Fruit fly (Drosophila melanogaster) whole organism, embryonic: ENCODE measurements around the gene rasp.

ENCODE experiments used
- CG10366 ChIP-seq: fragments of 200-800 bp; sonication (Bioruptor generic); IDR thresholded peaks from 2 replicates; pipeline ENCODE4 v1.3.6; 2022; ENCODE audit warnings: missing biosample characterization, missing genetic modification characterization
- CG10959 ChIP-seq: fragments of 200-800 bp; sonication (Bioruptor generic); IDR thresholded peaks from 2 replicates; pipeline ENCODE4 v1.3.6; 2022; ENCODE audit warnings: missing biosample characterization, missing genetic modification characterization
- CG11695 ChIP-seq: fragments of 200-800 bp; sonication (Bioruptor generic); IDR thresholded peaks from 3 replicates; pipeline ENCODE4 v1.3.6; 2022; ENCODE audit warnings: missing biosample characterization, missing genetic modification characterization
- CG11696 ChIP-seq: fragments of 200-800 bp; sonication (Bioruptor generic); IDR thresholded peaks from 2 replicates; pipeline ENCODE4 v1.3.6; 2022; ENCODE audit warnings: missing biosample characterization, missing genetic modification characterization
- CG13296 ChIP-seq: fragments of 200-800 bp; sonication (Bioruptor generic); optimal IDR thresholded peaks from 3 replicates; lab custom pipeline; 2018; ENCODE audit warnings: missing biosample characterization, mild to moderate bottlenecking, missing genetic modification characterization
- CG14860 ChIP-seq: fragments of 200-800 bp; sonication (Bioruptor generic); IDR thresholded peaks from 3 replicates; pipeline ENCODE4 v1.3.6; 2022; ENCODE audit warnings: missing biosample characterization, missing genetic modification characterization; ENCODE audit not compliant: partially characterized antibody
- CG16779 ChIP-seq: fragments of 200-800 bp; sonication (Bioruptor generic); IDR thresholded peaks from 2 replicates; pipeline ENCODE4 v1.3.6; 2022; ENCODE audit warnings: missing biosample characterization, missing genetic modification characterization
- CG18599 ChIP-seq: fragments of 200-800 bp; sonication (Bioruptor generic); optimal IDR thresholded peaks from 3 replicates; lab custom pipeline; 2017; ENCODE audit warnings: missing biosample characterization, missing genetic modification characterization, mild to moderate bottlenecking, moderate library complexity, missing genetic modification reagents
- CG2120 ChIP-seq: fragments of 200-800 bp; sonication (Bioruptor generic); optimal IDR thresholded peaks from 3 replicates; lab custom pipeline; 2016; ENCODE audit warnings: missing biosample characterization, missing genetic modification characterization
- CG2712 ChIP-seq: fragments of 200-800 bp; optimal IDR thresholded peaks from 3 replicates; lab custom pipeline; 2019; ENCODE audit warnings: missing biosample characterization, mild to moderate bottlenecking, missing genetic modification characterization, moderate library complexity
- CG2875 ChIP-seq: fragments of 200-800 bp; sonication (Bioruptor generic); optimal IDR thresholded peaks from 2 replicates; lab custom pipeline; 2017; ENCODE audit warnings: missing biosample characterization, mild to moderate bottlenecking, missing genetic modification characterization, missing genetic modification reagents
- CG30403 ChIP-seq: fragments of 200-800 bp; sonication (Bioruptor generic); optimal IDR thresholded peaks from 3 replicates; lab custom pipeline; 2016; ENCODE audit warnings: missing biosample characterization, missing genetic modification characterization
- CG31365 ChIP-seq: fragments of 200-800 bp; sonication (Bioruptor generic); optimal IDR thresholded peaks from 2 replicates; lab custom pipeline; 2018; ENCODE audit warnings: missing biosample characterization, mild to moderate bottlenecking, missing genetic modification characterization
- CG32772 ChIP-seq: fragments of 200-800 bp; sonication (Bioruptor generic); IDR thresholded peaks from 2 replicates; pipeline ENCODE4 v1.3.6; 2022; ENCODE audit warnings: missing biosample characterization, missing genetic modification characterization
- CG3281 ChIP-seq: fragments of 200-800 bp; sonication (Bioruptor generic); optimal IDR thresholded peaks from 3 replicates; lab custom pipeline; 2017; ENCODE audit warnings: missing biosample characterization, mild to moderate bottlenecking, missing genetic modification characterization
- CG33213 ChIP-seq: fragments of 200-800 bp; sonication (Bioruptor generic); optimal IDR thresholded peaks from 3 replicates; lab custom pipeline; 2016; ENCODE audit warnings: missing biosample characterization, missing genetic modification characterization
- CG34224 ChIP-seq: fragments of 200-800 bp; sonication (Bioruptor generic); IDR thresholded peaks from 3 replicates; pipeline ENCODE4 v1.3.6; 2022; ENCODE audit warnings: missing biosample characterization, missing genetic modification characterization; ENCODE audit not compliant: partially characterized antibody
- CG3838 ChIP-seq: fragments of 200-800 bp; sonication (Bioruptor generic); optimal IDR thresholded peaks from 3 replicates; lab custom pipeline; 2016; ENCODE audit warnings: missing biosample characterization, missing genetic modification characterization
- CG4404 ChIP-seq: fragments of 200-800 bp; sonication (Bioruptor generic); IDR thresholded peaks from 2 replicates; pipeline ENCODE4 v1.3.6; 2022; ENCODE audit warnings: missing biosample characterization, missing genetic modification characterization
- CG4730 ChIP-seq: fragments of 200-800 bp; sonication (Bioruptor generic); IDR thresholded peaks from 2 replicates; pipeline ENCODE4 v1.3.6; 2022; ENCODE audit warnings: missing biosample characterization, missing genetic modification characterization
- CG4854 ChIP-seq: fragments of 200-800 bp; sonication (Bioruptor generic); optimal IDR thresholded peaks from 2 replicates; lab custom pipeline; 2016; ENCODE audit warnings: missing biosample characterization, missing genetic modification characterization, inconsistent platforms
- CG6272 ChIP-seq: fragments of 200-800 bp; sonication (Bioruptor generic); IDR thresholded peaks from 2 replicates; pipeline ENCODE4 v1.3.6; 2022; ENCODE audit warnings: missing biosample characterization, missing genetic modification characterization
- CG7271 ChIP-seq: fragments of 200-800 bp; sonication (Bioruptor generic); optimal IDR thresholded peaks from 2 replicates; lab custom pipeline; 2018; ENCODE audit warnings: missing biosample characterization, mild to moderate bottlenecking, missing genetic modification characterization, moderate library complexity
- CG7556 ChIP-seq: fragments of 200-800 bp; sonication (Bioruptor generic); optimal IDR thresholded peaks from 2 replicates; lab custom pipeline; 2017; ENCODE audit warnings: missing biosample characterization, mild to moderate bottlenecking, missing genetic modification characterization
- D19A ChIP-seq: fragments of 200-800 bp; optimal IDR thresholded peaks from 3 replicates; lab custom pipeline; 2019; ENCODE audit warnings: missing biosample characterization, mild to moderate bottlenecking, missing genetic modification characterization, moderate library complexity
- D19B ChIP-seq: fragments of 200-800 bp; sonication (Bioruptor generic); optimal IDR thresholded peaks from 2 replicates; lab custom pipeline; 2017; ENCODE audit warnings: missing biosample characterization, mild to moderate bottlenecking, missing genetic modification characterization
- Hsf ChIP-seq: fragments of 200-800 bp; sonication (Bioruptor generic); optimal IDR thresholded peaks from 3 replicates; lab custom pipeline; 2016; ENCODE audit warnings: missing biosample characterization, missing genetic modification characterization
- Mes4 ChIP-seq: fragments of 200-800 bp; sonication (Bioruptor generic); optimal IDR thresholded peaks from 2 replicates; lab custom pipeline; 2016; ENCODE audit warnings: missing biosample characterization, missing genetic modification characterization
- Mrtf ChIP-seq: fragments of 200-800 bp; sonication (Bioruptor generic); IDR thresholded peaks from 3 replicates; pipeline ENCODE4 v1.3.6; 2022; ENCODE audit warnings: missing biosample characterization, missing genetic modification characterization
- NC2β ChIP-seq: fragments of 200-800 bp; sonication (Bioruptor generic); optimal IDR thresholded peaks from 2 replicates; lab custom pipeline; 2016; ENCODE audit warnings: missing biosample characterization, missing genetic modification characterization
- Optix ChIP-seq: fragments of 200-800 bp; sonication (Bioruptor generic); IDR thresholded peaks from 3 replicates; pipeline ENCODE4 v1.3.6; 2022; ENCODE audit warnings: missing biosample characterization, missing genetic modification characterization
- Pdp1 ChIP-seq, 2 experiments: fragments of 200-800 bp; sonication (Bioruptor generic); optimal IDR thresholded peaks; 3 replicates each; lab custom pipeline; 2016; ENCODE audit warnings: missing biosample characterization in 2 of 2, missing genetic modification characterization in 2 of 2, mild to moderate bottlenecking in 1 of 2, moderate library complexity in 1 of 2
- Stat92E ChIP-seq, 3 experiments: fragments of >200 bp in 2 of 3; fragments of 200-800 bp in 1 of 3; sonication (Bioruptor generic) in 1 of 3; optimal IDR thresholded peaks; 2 replicates each; lab custom pipeline; 2017 to 2019; ENCODE audit warnings: missing biosample characterization in 3 of 3, missing genetic modification characterization in 3 of 3, mild to moderate bottlenecking in 1 of 3, moderate library complexity in 1 of 3
- amos ChIP-seq: fragments of 200-800 bp; sonication (Bioruptor generic); IDR thresholded peaks from 2 replicates; pipeline ENCODE4 v1.3.6; 2022; ENCODE audit warnings: missing biosample characterization, missing genetic modification characterization; ENCODE audit not compliant: partially characterized antibody
- aop ChIP-seq: fragments of 200-800 bp; sonication (Bioruptor generic); IDR thresholded peaks from 2 replicates; pipeline ENCODE4 v1.3.6; 2022; ENCODE audit warnings: missing biosample characterization, missing genetic modification characterization
- ara ChIP-seq: fragments of 200-800 bp; sonication (Bioruptor generic); IDR thresholded peaks from 2 replicates; pipeline ENCODE4 v1.3.6; 2022; ENCODE audit warnings: missing biosample characterization, missing genetic modification characterization
- btn ChIP-seq: fragments of 200-800 bp; sonication (Bioruptor generic); optimal IDR thresholded peaks from 2 replicates; lab custom pipeline; 2016; ENCODE audit warnings: missing biosample characterization, missing genetic modification characterization
- cas ChIP-seq: fragments of 200-800 bp; sonication (Bioruptor generic); IDR thresholded peaks from 2 replicates; pipeline ENCODE4 v1.3.6; 2022; ENCODE audit warnings: missing biosample characterization, missing genetic modification characterization
- dan ChIP-seq: fragments of 200-800 bp; sonication (Bioruptor generic); IDR thresholded peaks from 2 replicates; pipeline ENCODE4 v1.3.6; 2022; ENCODE audit warnings: missing biosample characterization, missing genetic modification characterization
- dmrt11E ChIP-seq: fragments of 200-800 bp; sonication (Bioruptor generic); optimal IDR thresholded peaks from 3 replicates; lab custom pipeline; 2018; ENCODE audit warnings: missing biosample characterization, mild to moderate bottlenecking, missing genetic modification characterization, moderate library complexity
- fd64A ChIP-seq: fragments of 200-800 bp; sonication (Bioruptor generic); optimal IDR thresholded peaks from 3 replicates; lab custom pipeline; 2018; ENCODE audit warnings: missing biosample characterization, mild to moderate bottlenecking, missing genetic modification characterization
- her ChIP-seq: fragments of 200-800 bp; sonication (Bioruptor generic); optimal IDR thresholded peaks from 2 replicates; lab custom pipeline; 2016; ENCODE audit warnings: missing biosample characterization, missing genetic modification characterization
- lab ChIP-seq: fragments of 200-800 bp; sonication (Bioruptor generic); optimal IDR thresholded peaks from 3 replicates; lab custom pipeline; 2017; ENCODE audit warnings: missing biosample characterization, missing genetic modification characterization, mild to moderate bottlenecking, moderate library complexity, missing genetic modification reagents
- luna ChIP-seq: fragments of 200-800 bp; sonication (Bioruptor generic); optimal IDR thresholded peaks from 2 replicates; lab custom pipeline; 2016; ENCODE audit warnings: missing biosample characterization, missing genetic modification characterization
- maf-S ChIP-seq: fragments of 200-800 bp; sonication (Bioruptor generic); optimal IDR thresholded peaks from 2 replicates; lab custom pipeline; 2016; ENCODE audit warnings: missing biosample characterization, missing genetic modification characterization
- mam ChIP-seq: fragments of 200-800 bp; sonication (Bioruptor generic); optimal IDR thresholded peaks from 3 replicates; lab custom pipeline; 2016; ENCODE audit warnings: missing biosample characterization, missing genetic modification characterization
- pnt ChIP-seq: fragments of 200-800 bp; sonication (Bioruptor generic); optimal IDR thresholded peaks from 3 replicates; lab custom pipeline; 2016; ENCODE audit warnings: missing biosample characterization, missing genetic modification characterization
- ttk ChIP-seq: fragments of 200-800 bp; sonication (Bioruptor generic); IDR thresholded peaks from 2 replicates; pipeline ENCODE4 v2.1.2; 2022; ENCODE audit warnings: missing biosample characterization, missing genetic modification characterization

The rasp gene

dm6 chr3L:3198447-3199402 lies 36.7 kb downstream of the rasp start, which contains the start of the genes CG32276 and gry (continued):
- TF ChIP-seq CG13296 (GFP tag; lab: Kevin White, UChicago) (peak; percentile 65), her (peak; percentile 71), lab (peak; percentile 87), Stat92E (GFP tag; optimal IDR thresholded peaks at IDR 0.05; lab: Kevin White, UChicago) (peak in 1 of 3 experiments; percentile 54), amos (no peak; the same call in 1 of the 2 replicates), pnt (GFP tag; lab: Kevin White, UChicago) (peak; percentile 61), cas (GFP tag; lab: Robert Waterston, UW) (peak; percentile 54; the same call in 1 of the 2 replicates), CG10366 (GFP tag; lab: Robert Waterston, UW) (peak; percentile 64), maf-S (GFP tag; lab: Kevin White, UChicago) (peak; percentile 82), dmrt11E (tag; lab: Kevin White, UChicago) (peak; percentile 67), aop (no peak), CG4854 (GFP tag; lab: Kevin White, UChicago) (no peak), Mes4 (GFP tag; lab: Kevin White, UChicago) (peak; percentile 80), CG11696 (GFP tag; lab: Robert Waterston, UW) (no peak), D19A (tag; lab: Kevin White, UChicago) (no peak), ara (peak; percentile 46; the same call in 1 of the 2 replicates), CG18599 (peak; percentile 87), CG4730 (GFP tag; lab: Robert Waterston, UW) (peak; percentile 47), Hsf (peak; percentile 85), CG32772 (peak; percentile 73), CG3281 (GFP tag; lab: Kevin White, UChicago) (peak; percentile 83), CG10959 (GFP tag; lab: Robert Waterston, UW) (peak; percentile 43; the same call in 1 of the 2 replicates), CG2120 (GFP tag; lab: Kevin White, UChicago) (peak; percentile 90), ttk (GFP tag; lab: Robert Waterston, UW) (peak; percentile 25; the same call in 1 of the 2 replicates), CG30403 (GFP tag; lab: Kevin White, UChicago) (peak; percentile 84), Pdp1 (GFP tag; optimal IDR thresholded peaks at IDR 0.05; lab: Kevin White, UChicago) (peak in 1 of 2 experiments; percentile 83), CG33213 (GFP tag; lab: Kevin White, UChicago) (peak; percentile 81), Mrtf (no peak), D19B (no peak), CG7271 (tag; lab: Kevin White, UChicago) (peak; percentile 8), btn (peak; percentile 58), luna (GFP tag; lab: Kevin White, UChicago) (no peak), fd64A (GFP tag; lab: Kevin White, UChicago) (no peak), CG7556 (peak; percentile 60), mam (GFP tag; lab: Kevin White, UChicago) (peak; percentile 79), CG4404 (GFP tag; lab: Robert Waterston, UW) (peak; percentile 33; the same call in 1 of the 2 replicates), CG2712 (tag; lab: Kevin White, UChicago) (peak; percentile 85), CG11695 (GFP tag; lab: Robert Waterston, UW) (peak; percentile 73), Optix (GFP tag; lab: Robert Waterston, UW) (peak; percentile 60; the same call in 2 of the 3 replicates), CG34224 (GFP tag; lab: Robert Waterston, UW) (no peak; the same call in 2 of the 3 replicates), CG14860 (GFP tag; lab: Robert Waterston, UW) (no peak), CG3838 (peak; percentile 53), dan (no peak), CG6272 (GFP tag; lab: Robert Waterston, UW) (peak; percentile 48), CG2875 (GFP tag; lab: Kevin White, UChicago) (no peak), NC2β (GFP tag; lab: Kevin White, UChicago) (peak; percentile 84), CG31365 (tag; lab: Kevin White, UChicago) (no peak), CG16779 (GFP tag; lab: Robert Waterston, UW) (no peak)
